Worm (Caenorhabditis elegans) whole organism, L2 larva: ENCODE data around the gene amx-1.

Experiments used
- lsy-2 ChIP-seq, 2 experiments: fragments of 150-350 bp in 1 of 2; sonication (generic microtip) in 1 of 2; optimal IDR thresholded peaks; 2 replicates each; lab custom pipeline; 2014 to 2017; ENCODE audit warnings: missing biosample characterization in 2 of 2, missing genetic modification characterization in 2 of 2
- nhr-12 ChIP-seq: fragments of 150-350 bp; optimal IDR thresholded peaks from 2 replicates; lab custom pipeline; 2014; ENCODE audit warnings: missing biosample characterization, missing genetic modification characterization
- nhr-25 ChIP-seq: fragments of 150-350 bp; sonication (generic microtip); optimal IDR thresholded peaks from 3 replicates; lab custom pipeline; 2014; ENCODE audit warnings: missing biosample characterization, missing genetic modification characterization
- nhr-77 ChIP-seq: fragments of 150-350 bp; optimal IDR thresholded peaks from 2 replicates; lab custom pipeline; 2014; ENCODE audit warnings: missing biosample characterization, missing genetic modification characterization
- unc-55 ChIP-seq: fragments of 150-350 bp; sonication (generic microtip); optimal IDR thresholded peaks from 3 replicates; lab custom pipeline; 2014; ENCODE audit warnings: missing biosample characterization, missing genetic modification reagents, missing genetic modification characterization
- unc-62 ChIP-seq: fragments of 150-350 bp; optimal IDR thresholded peaks from 2 replicates; lab custom pipeline; 2014; ENCODE audit warnings: missing biosample characterization, missing genetic modification reagents, missing genetic modification characterization
- ztf-1 ChIP-seq: fragments of 200-800 bp; sonication (Bioruptor generic); conservative IDR thresholded peaks from 2 replicates; pipeline ENCODE4 v1.3.6; 2022; ENCODE audit warnings: missing genetic modification characterization, missing compliant biosample characterization

DNA sequence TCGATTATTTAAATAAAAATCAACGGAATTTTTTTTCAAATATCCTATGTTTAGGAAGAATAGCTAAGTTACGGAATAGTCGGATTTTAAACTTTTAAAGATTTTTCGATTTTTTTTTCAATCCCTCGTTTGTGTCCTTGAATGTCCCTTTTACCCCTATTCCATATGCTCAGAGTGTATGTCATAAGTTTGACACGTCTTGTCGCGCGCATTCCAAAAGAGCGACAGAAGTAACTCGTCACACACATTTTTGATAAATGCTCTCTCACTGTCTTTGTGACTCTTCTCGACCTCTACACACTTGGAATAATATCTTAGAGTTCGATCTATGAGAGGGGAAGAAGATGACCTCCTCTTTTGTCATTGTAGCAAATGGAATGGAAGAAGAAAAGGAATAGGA, 38.3 kb upstream of the amx-1 start:
- TF ChIP-seq nhr-12 (tag; lab: Kevin White, UChicago) (no peak), ztf-1 (no peak), nhr-25 (no peak), nhr-77 (no peak), unc-55 (no peak), unc-62 (GFP tag; lab: Kevin White, UChicago) (no peak), lsy-2 (tag; optimal IDR thresholded peaks at IDR 0.05; lab: Kevin White, UChicago) (no peak)
